Worm (Caenorhabditis elegans) whole organism, midembryonic: Measurements from ENCODE around the gene scpl-4.

Source experiments
- cog-1 ChIP-seq: sonication (generic microtip); optimal IDR thresholded peaks from 2 replicates; lab custom pipeline; 2016; ENCODE audit warnings: missing genetic modification characterization, missing compliant biosample characterization
- flt-1 ChIP-seq: fragments of 200-800 bp; sonication (Bioruptor generic); IDR thresholded peaks from 2 replicates; pipeline ENCODE4 v1.3.6; 2022; ENCODE audit warnings: missing genetic modification characterization, missing compliant biosample characterization
- klf-2 ChIP-seq: fragments of 200-800 bp; sonication (Bioruptor generic); conservative IDR thresholded peaks from 2 replicates; pipeline ENCODE4 v1.3.6; 2022; ENCODE audit warnings: missing genetic modification reagents, missing genetic modification characterization, missing compliant biosample characterization
- med-1 ChIP-seq: sonication (generic microtip); optimal IDR thresholded peaks from 2 replicates; lab custom pipeline; 2017; ENCODE audit warnings: missing genetic modification characterization, mild to moderate bottlenecking, missing compliant biosample characterization, antibody characterized with exemption, missing genetic modification reagents; ENCODE audit not compliant: insufficient read depth
- ref-1 ChIP-seq: fragments of 200-800 bp; sonication (Bioruptor generic); conservative IDR thresholded peaks from 2 replicates; pipeline ENCODE4 v1.3.6; 2022; ENCODE audit warnings: missing genetic modification reagents, missing genetic modification characterization, missing compliant biosample characterization

- TF ChIP-seq ref-1 (GFP tag; lab: Robert Waterston, UW) (no peak), cog-1 (tag; lab: Kevin White, UChicago) (no peak), med-1 (GFP tag; lab: Kevin White, UChicago) (no peak), flt-1 (GFP tag; lab: Robert Waterston, UW) (no peak), klf-2 (GFP tag; lab: Robert Waterston, UW) (no peak)
These were observed 41.2 kb upstream of the scpl-4 start, which contains the start of gene best-14 for ce11 chrV:10557676-10558075.
